In genomic region chrX:1185474-1185873, ce11 we compare ENCODE assay signal across 6 worm cellular contexts.
TF ChIP-seq lines count a peak whose summit lies in the region.

No protein-coding gene starts in this region.

TF ChIP-seq in whole organism, L1 larva, 84 proteins besides CTCF, POLR2A, EP300 and RAD21 (continues in another document):
- no peak for TF ChIP-seq hlh-17 (GFP tag; optimal IDR thresholded peaks at IDR 0.05; lab: Kevin White, UChicago; ENCODE audit: borderline replicate concordance)
- no peak for TF ChIP-seq unc-30 (tag; optimal IDR thresholded peaks at IDR 0.05; lab: Kevin White, UChicago)
- TF ChIP-seq fkh-10 (GFP tag; optimal IDR thresholded peaks at IDR 0.05; lab: Kevin White, UChicago), result peak; percentile 69
- TF ChIP-seq mef-2 (tag; optimal IDR thresholded peaks at IDR 0.05; lab: Kevin White, UChicago), result no peak
- TF ChIP-seq snu-23 (GFP tag; optimal IDR thresholded peaks at IDR 0.05; lab: Kevin White, UChicago), result no peak
- TF ChIP-seq lin-14 (GFP tag; optimal IDR thresholded peaks at IDR 0.05; lab: Kevin White, UChicago), result peak; percentile 73
- no peak for TF ChIP-seq aha-1 (tag; optimal IDR thresholded peaks at IDR 0.05; lab: Kevin White, UChicago)
- TF ChIP-seq lin-13 (GFP tag; optimal IDR thresholded peaks at IDR 0.05; lab: Kevin White, UChicago), result no peak
- no peak for TF ChIP-seq ceh-8 (GFP tag; optimal IDR thresholded peaks at IDR 0.05; lab: Kevin White, UChicago)
- TF ChIP-seq ets-5 (GFP tag; IDR thresholded peaks at IDR 0.05; lab: Robert Waterston, UW), result no peak
- TF ChIP-seq lin-39 (tag; optimal IDR thresholded peaks at IDR 0.05; lab: Kevin White, UChicago), result no peak
- TF ChIP-seq nhr-20 (tag; optimal IDR thresholded peaks at IDR 0.05; lab: Kevin White, UChicago), result no peak
- no peak for TF ChIP-seq elt-3 (tag; optimal IDR thresholded peaks at IDR 0.05; lab: Kevin White, UChicago)
- TF ChIP-seq xbp-1 (tag; optimal IDR thresholded peaks at IDR 0.05; lab: Kevin White, UChicago), result no peak
- no peak for TF ChIP-seq nhr-76 (tag; optimal IDR thresholded peaks at IDR 0.05; lab: Kevin White, UChicago)
- TF ChIP-seq ceh-63 (GFP tag; optimal IDR thresholded peaks at IDR 0.05; lab: Kevin White, UChicago), result no peak

TF ChIP-seq in whole organism, L3 larva, 47 proteins besides CTCF, POLR2A, EP300 and RAD21:
- TF ChIP-seq nfya-1 (tag; optimal IDR thresholded peaks at IDR 0.05; lab: Kevin White, UChicago; ENCODE audit: insufficient read depth) (peak; percentile 17), nhr-67 (tag; optimal IDR thresholded peaks at IDR 0.05; lab: Kevin White, UChicago) (no peak), fkh-10 (GFP tag; optimal IDR thresholded peaks at IDR 0.05; lab: Kevin White, UChicago) (peak; percentile 57), nhr-76 (tag; optimal IDR thresholded peaks at IDR 0.05; lab: Kevin White, UChicago) (no peak), tbx-2 (tag; optimal IDR thresholded peaks at IDR 0.05; lab: Kevin White, UChicago) (no peak), ama-1 (optimal IDR thresholded peaks at IDR 0.05; lab: Kevin White, UChicago) (no peak)

TF ChIP-seq in whole organism, L4 larva, 104 proteins besides CTCF, POLR2A, EP300 and RAD21:
- TF ChIP-seq mdt-29 (GFP tag; IDR thresholded peaks at IDR 0.05; lab: Robert Waterston, UW), result no peak
- TF ChIP-seq Y48G9A.11 (GFP tag; IDR thresholded peaks at IDR 0.05; lab: Robert Waterston, UW), result no peak
- peak; percentile 69 for TF ChIP-seq ces-1 (GFP tag; optimal IDR thresholded peaks at IDR 0.05; lab: Kevin White, UChicago)
- peak; percentile 57; the same call in 1 of the 2 replicates for TF ChIP-seq ctbp-1 (GFP tag; IDR thresholded peaks at IDR 0.05; lab: Robert Waterston, UW)
- TF ChIP-seq Y75B8A.6 (GFP tag; IDR thresholded peaks at IDR 0.05; lab: Robert Waterston, UW), result no peak
- TF ChIP-seq fkh-10 (GFP tag; optimal IDR thresholded peaks at IDR 0.05; lab: Kevin White, UChicago), result peak; percentile 69

TF ChIP-seq in whole organism, late embryonic, 69 proteins besides CTCF, POLR2A, EP300 and RAD21:
- peak; percentile 94 for TF ChIP-seq unc-42 (tag; optimal IDR thresholded peaks at IDR 0.05; lab: Kevin White, UChicago)
- TF ChIP-seq madf-2 (tag; optimal IDR thresholded peaks at IDR 0.05; lab: Kevin White, UChicago), result no peak

TF ChIP-seq in whole organism, mixed stage, embryonic, 35 proteins besides CTCF, POLR2A, EP300 and RAD21:
- TF ChIP-seq ces-1 (GFP tag; optimal IDR thresholded peaks at IDR 0.05; lab: Kevin White, UChicago), result peak; percentile 87
- TF ChIP-seq lsy-2 (tag; optimal IDR thresholded peaks at IDR 0.05; lab: Kevin White, UChicago), result no peak
- no peak for TF ChIP-seq pha-4 (tag; optimal IDR thresholded peaks at IDR 0.05; lab: Kevin White, UChicago)

TF ChIP-seq in whole organism, young adult, 124 proteins besides CTCF, POLR2A, EP300 and RAD21:
- TF ChIP-seq dpl-1 (GFP tag; optimal IDR thresholded peaks at IDR 0.05; lab: Kevin White, UChicago), result no peak
- TF ChIP-seq ceh-91 (GFP tag; IDR thresholded peaks at IDR 0.05; lab: Robert Waterston, UW), result no peak
- no peak for TF ChIP-seq tlf-1 (GFP tag; optimal IDR thresholded peaks at IDR 0.05; lab: Kevin White, UChicago)
- TF ChIP-seq ceh-27 (GFP tag; optimal IDR thresholded peaks at IDR 0.05; lab: Kevin White, UChicago), result peak; percentile 85
